Worm (Caenorhabditis elegans) whole organism, young adult: ENCODE data around the gene far-5.

Source experiments
- B0019.2 ChIP-seq: fragments of 200-800 bp; sonication (Bioruptor generic); conservative IDR thresholded peaks from 2 replicates; pipeline ENCODE4 v1.3.6; 2022; ENCODE audit warnings: missing genetic modification reagents, missing genetic modification characterization, missing compliant biosample characterization
- F10E7.11 ChIP-seq: sonication (generic microtip); optimal IDR thresholded peaks from 2 replicates; lab custom pipeline; 2017; ENCODE audit warnings: mild to moderate bottlenecking, missing genetic modification characterization, moderate library complexity, missing compliant biosample characterization
- F22D6.2 ChIP-seq: sonication (generic microtip); optimal IDR thresholded peaks from 2 replicates; lab custom pipeline; 2016; ENCODE audit warnings: mild to moderate bottlenecking, missing genetic modification characterization, missing compliant biosample characterization
- F23B12.7 ChIP-seq: sonication (generic microtip); optimal IDR thresholded peaks from 2 replicates; lab custom pipeline; 2017; ENCODE audit warnings: missing genetic modification characterization, mild to moderate bottlenecking, missing compliant biosample characterization, antibody characterized with exemption, moderate library complexity; ENCODE audit not compliant: insufficient read depth
- F33H1.4 ChIP-seq: fragments of 200-800 bp; sonication (Bioruptor generic); IDR thresholded peaks from 2 replicates; pipeline ENCODE4 v1.3.6; 2022; ENCODE audit warnings: missing genetic modification reagents, missing genetic modification characterization, missing compliant biosample characterization
- T26A5.8 ChIP-seq: sonication (generic microtip); optimal IDR thresholded peaks from 2 replicates; lab custom pipeline; 2016; ENCODE audit warnings: missing genetic modification characterization, missing compliant biosample characterization
- Y53G8AR.9 ChIP-seq: fragments of 200-800 bp; sonication (Bioruptor generic); conservative IDR thresholded peaks from 2 replicates; pipeline ENCODE4 v1.3.6; 2022; ENCODE audit warnings: missing genetic modification reagents, missing genetic modification characterization, missing compliant biosample characterization
- Y67H2A.10 ChIP-seq: fragments of 200-800 bp; sonication (Bioruptor generic); conservative IDR thresholded peaks from 2 replicates; pipeline ENCODE4 v1.3.6; 2022; ENCODE audit warnings: missing genetic modification reagents, missing genetic modification characterization, missing compliant biosample characterization
- ZK185.1 ChIP-seq: sonication (generic microtip); optimal IDR thresholded peaks from 2 replicates; lab custom pipeline; 2016; ENCODE audit warnings: mild to moderate bottlenecking, missing genetic modification characterization, missing compliant biosample characterization; ENCODE audit not compliant: poor library complexity, severe bottlenecking
- ama-1 ChIP-seq, 3 experiments: fragments of 150-350 bp in 1 of 3; sonication (generic microtip) in 2 of 3; optimal IDR thresholded peaks; 2 replicates each; lab custom pipeline; 2014 to 2018; ENCODE audit warnings: missing biosample characterization in 2 of 3, missing genetic modification characterization in 2 of 3, missing genetic modification reagents in 2 of 3
- aptf-3 ChIP-seq: fragments of 200-800 bp; sonication (Bioruptor generic); IDR thresholded peaks from 2 replicates; pipeline ENCODE4 v1.3.6; 2022; ENCODE audit warnings: missing genetic modification characterization, missing compliant biosample characterization
- athp-1 ChIP-seq: sonication (generic microtip); optimal IDR thresholded peaks from 2 replicates; lab custom pipeline; 2017; ENCODE audit warnings: mild to moderate bottlenecking, missing genetic modification characterization, missing compliant biosample characterization
- attf-5 ChIP-seq: fragments of 200-800 bp; sonication (Bioruptor generic); optimal IDR thresholded peaks from 2 replicates; lab custom pipeline; 2018; ENCODE audit warnings: mild to moderate bottlenecking, missing genetic modification characterization, missing compliant biosample characterization
- bed-1 ChIP-seq: fragments of 200-800 bp; sonication (Bioruptor generic); IDR thresholded peaks from 2 replicates; pipeline ENCODE4 v1.3.6; 2022; ENCODE audit warnings: missing genetic modification reagents, missing genetic modification characterization, missing compliant biosample characterization
- ceh-40 ChIP-seq: fragments of 200-800 bp; sonication (Bioruptor generic); IDR thresholded peaks from 2 replicates; pipeline ENCODE4 v1.3.6; 2022; ENCODE audit warnings: missing genetic modification characterization, missing compliant biosample characterization
- ceh-58 ChIP-seq: fragments of 200-800 bp; sonication (Bioruptor generic); IDR thresholded peaks from 2 replicates; pipeline ENCODE4 v1.3.6; 2022; ENCODE audit warnings: missing genetic modification characterization, missing compliant biosample characterization
- chd-7 ChIP-seq: sonication (generic microtip); optimal IDR thresholded peaks from 2 replicates; lab custom pipeline; 2016; ENCODE audit warnings: mild to moderate bottlenecking, missing genetic modification characterization, moderate library complexity, missing compliant biosample characterization
- dox-1 ChIP-seq: fragments of 200-800 bp; sonication (Bioruptor generic); IDR thresholded peaks from 2 replicates; pipeline ENCODE4 v1.3.6; 2022; ENCODE audit warnings: missing genetic modification reagents, missing genetic modification characterization, missing compliant biosample characterization
- egl-44 ChIP-seq: fragments of 200-800 bp; sonication (Bioruptor generic); IDR thresholded peaks from 2 replicates; pipeline ENCODE4 v1.3.6; 2022; ENCODE audit warnings: missing genetic modification reagents, missing genetic modification characterization, missing compliant biosample characterization
- gei-17 ChIP-seq: fragments of 200-800 bp; sonication (Bioruptor generic); optimal IDR thresholded peaks from 2 replicates; lab custom pipeline; 2018; ENCODE audit warnings: mild to moderate bottlenecking, missing genetic modification characterization, missing compliant biosample characterization
- him-1 ChIP-seq: sonication (generic microtip); optimal IDR thresholded peaks from 2 replicates; lab custom pipeline; 2016; ENCODE audit warnings: missing genotype, missing genetic modification reagents, missing genetic modification characterization, missing compliant biosample characterization
- hmg-1.2 ChIP-seq: fragments of 200-800 bp; sonication (Bioruptor generic); IDR thresholded peaks from 2 replicates; pipeline ENCODE4 v1.3.6; 2022; ENCODE audit warnings: missing genetic modification reagents, missing genetic modification characterization, missing compliant biosample characterization
- hmg-20 ChIP-seq: fragments of 200-800 bp; sonication (Bioruptor generic); IDR thresholded peaks from 2 replicates; pipeline ENCODE4 v1.3.6; 2022; ENCODE audit warnings: missing genetic modification reagents, missing genetic modification characterization, missing compliant biosample characterization
- hrde-1 ChIP-seq: sonication (generic microtip); optimal IDR thresholded peaks from 2 replicates; lab custom pipeline; 2016; ENCODE audit warnings: missing genetic modification characterization, mild to moderate bottlenecking, missing compliant biosample characterization, moderate library complexity, missing genotype, missing genetic modification reagents, borderline replicate concordance
- let-526 ChIP-seq: fragments of 200-800 bp; sonication (Bioruptor generic); IDR thresholded peaks from 2 replicates; pipeline ENCODE4 v1.3.6; 2022; ENCODE audit warnings: missing genetic modification reagents, missing genetic modification characterization, missing compliant biosample characterization
- lin-26 ChIP-seq: fragments of 200-800 bp; sonication (Bioruptor generic); IDR thresholded peaks from 2 replicates; pipeline ENCODE4 v1.3.6; 2022; ENCODE audit warnings: missing genetic modification reagents, missing genetic modification characterization, missing compliant biosample characterization
- lin-35 ChIP-seq, 3 experiments: fragments of 150-350 bp in 2 of 3; sonication (generic microtip) in 1 of 3; optimal IDR thresholded peaks; 2 replicates each; lab custom pipeline; 2014 to 2018; ENCODE audit warnings: missing biosample characterization in 3 of 3, missing genetic modification characterization in 3 of 3, missing genetic modification reagents in 3 of 3
- lin-40 ChIP-seq: sonication (generic microtip); optimal IDR thresholded peaks from 2 replicates; lab custom pipeline; 2016; ENCODE audit warnings: missing genetic modification characterization, mild to moderate bottlenecking, missing compliant biosample characterization, missing genotype, missing genetic modification reagents
- lin-54 ChIP-seq: fragments of 200-800 bp; sonication (Bioruptor generic); optimal IDR thresholded peaks from 2 replicates; lab custom pipeline; 2018; ENCODE audit warnings: mild to moderate bottlenecking, missing genetic modification characterization, missing compliant biosample characterization
- madf-10 ChIP-seq: sonication (generic microtip); optimal IDR thresholded peaks from 2 replicates; lab custom pipeline; 2016; ENCODE audit warnings: mild to moderate bottlenecking, missing genetic modification characterization, missing compliant biosample characterization
- madf-3 ChIP-seq: fragments of 200-800 bp; sonication (Bioruptor generic); IDR thresholded peaks from 2 replicates; pipeline ENCODE4 v1.3.6; 2022; ENCODE audit warnings: missing genetic modification reagents, missing genetic modification characterization, missing compliant biosample characterization
- mel-28 ChIP-seq: sonication (generic microtip); optimal IDR thresholded peaks from 2 replicates; lab custom pipeline; 2016; ENCODE audit warnings: borderline replicate concordance, mild to moderate bottlenecking, missing genetic modification characterization, missing compliant biosample characterization
- mxl-1 ChIP-seq: sonication (generic microtip); optimal IDR thresholded peaks from 2 replicates; lab custom pipeline; 2016; ENCODE audit warnings: missing genetic modification characterization, missing compliant biosample characterization
- nhr-120 ChIP-seq: fragments of 200-800 bp; sonication (Bioruptor generic); IDR thresholded peaks from 2 replicates; pipeline ENCODE4 v1.3.6; 2022; ENCODE audit warnings: missing genetic modification characterization, missing compliant biosample characterization
- nhr-179 ChIP-seq: sonication (generic microtip); optimal IDR thresholded peaks from 2 replicates; lab custom pipeline; 2016; ENCODE audit warnings: mild to moderate bottlenecking, missing genetic modification characterization, missing compliant biosample characterization
- nhr-27 ChIP-seq: fragments of 200-800 bp; sonication (Bioruptor generic); optimal IDR thresholded peaks from 2 replicates; lab custom pipeline; 2018; ENCODE audit warnings: mild to moderate bottlenecking, missing genetic modification characterization, moderate library complexity, missing compliant biosample characterization
- nhr-90 ChIP-seq: sonication (generic microtip); optimal IDR thresholded peaks from 2 replicates; lab custom pipeline; 2016; ENCODE audit warnings: missing genotype, mild to moderate bottlenecking, missing genetic modification characterization, missing compliant biosample characterization
- pbrm-1 ChIP-seq: fragments of 200-800 bp; sonication (Bioruptor generic); IDR thresholded peaks from 2 replicates; pipeline ENCODE4 v1.3.6; 2022; ENCODE audit warnings: missing genetic modification reagents, missing genetic modification characterization, missing compliant biosample characterization
- rcor-1 ChIP-seq: fragments of 200-800 bp; sonication (Bioruptor generic); IDR thresholded peaks from 2 replicates; pipeline ENCODE4 v1.3.6; 2022; ENCODE audit warnings: missing genetic modification reagents, missing genetic modification characterization, missing compliant biosample characterization
- sea-2 ChIP-seq: fragments of 200-800 bp; sonication (Bioruptor generic); IDR thresholded peaks from 2 replicates; pipeline ENCODE4 v1.3.6; 2022; ENCODE audit warnings: missing genetic modification characterization, missing compliant biosample characterization
- snpc-1.1 ChIP-seq: sonication (generic microtip); optimal IDR thresholded peaks from 2 replicates; lab custom pipeline; 2017; ENCODE audit warnings: missing genetic modification characterization, mild to moderate bottlenecking, missing compliant biosample characterization, antibody characterized with exemption, moderate library complexity, missing genotype, missing genetic modification reagents; ENCODE audit not compliant: insufficient read depth
- snpc-3.4 ChIP-seq: sonication (generic microtip); optimal IDR thresholded peaks from 2 replicates; lab custom pipeline; 2017; ENCODE audit warnings: missing genetic modification characterization, mild to moderate bottlenecking, missing compliant biosample characterization, antibody characterized with exemption, moderate library complexity, missing genotype, missing genetic modification reagents
- somi-1 ChIP-seq: fragments of 200-800 bp; sonication (Bioruptor generic); optimal IDR thresholded peaks from 2 replicates; lab custom pipeline; 2018; ENCODE audit warnings: mild to moderate bottlenecking, missing genetic modification characterization, missing compliant biosample characterization
- tbp1 ChIP-seq: fragments of 200-800 bp; sonication (Bioruptor generic); optimal IDR thresholded peaks from 2 replicates; lab custom pipeline; 2018; ENCODE audit warnings: mild to moderate bottlenecking, missing genetic modification characterization, missing compliant biosample characterization
- tlf-1 ChIP-seq: fragments of 200-800 bp; sonication (Bioruptor generic); optimal IDR thresholded peaks from 2 replicates; lab custom pipeline; 2018; ENCODE audit warnings: mild to moderate bottlenecking, missing genetic modification characterization, missing compliant biosample characterization
- unc-130 ChIP-seq: sonication (generic microtip); optimal IDR thresholded peaks from 2 replicates; lab custom pipeline; 2016; ENCODE audit warnings: missing genetic modification reagents, missing genetic modification characterization, missing compliant biosample characterization
- zfh-2 ChIP-seq: fragments of 200-800 bp; sonication (Bioruptor generic); conservative IDR thresholded peaks from 2 replicates; pipeline ENCODE4 v1.3.6; 2022; ENCODE audit warnings: missing genetic modification reagents, missing genetic modification characterization, missing compliant biosample characterization
- ztf-18 ChIP-seq: sonication (generic microtip); optimal IDR thresholded peaks from 2 replicates; lab custom pipeline; 2016; ENCODE audit warnings: missing genotype, mild to moderate bottlenecking, missing genetic modification characterization, missing compliant biosample characterization
- ztf-3 ChIP-seq: fragments of 200-800 bp; sonication (Bioruptor generic); optimal IDR thresholded peaks from 2 replicates; lab custom pipeline; 2018; ENCODE audit warnings: mild to moderate bottlenecking, missing genetic modification characterization, missing compliant biosample characterization

Gene far-5

DNA sequence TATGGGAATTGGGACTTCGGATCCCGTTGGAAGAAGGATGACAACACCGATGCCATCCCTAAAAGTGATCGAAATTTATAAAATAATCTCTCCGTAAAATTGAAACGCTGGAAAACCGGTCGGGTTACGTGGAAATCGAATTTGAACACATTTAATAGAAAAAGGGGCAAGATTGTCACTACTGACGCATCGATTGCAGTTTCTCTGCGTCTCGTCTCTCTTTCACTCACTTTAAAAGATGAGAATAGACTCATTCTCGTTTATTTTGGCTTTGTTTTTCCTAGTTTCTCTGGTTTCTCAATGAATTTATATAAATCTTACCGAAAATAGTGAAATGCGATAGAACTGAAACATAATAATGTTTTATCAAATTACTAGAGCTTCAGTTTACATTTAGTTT, 46.3 kb downstream of the far-5 start, which contains the start of gene scyl-1:
Gene scyl-1 (minus strand): TSS at position 56 of the 400 bp plus-strand sequence.
- TF ChIP-seq Y67H2A.10 (GFP tag; lab: Robert Waterston, UW) = no peak
- TF ChIP-seq T26A5.8 (tag; lab: Kevin White, UChicago) = no peak
- no peak for TF ChIP-seq F10E7.11 (tag; lab: Kevin White, UChicago)
- TF ChIP-seq lin-54 (GFP tag; lab: Kevin White, UChicago) = peak; percentile 62
- no peak for TF ChIP-seq ceh-58 (GFP tag; lab: Robert Waterston, UW)
- no peak for TF ChIP-seq hmg-20 (GFP tag; lab: Robert Waterston, UW)
- no peak for TF ChIP-seq mel-28 (tag; lab: Kevin White, UChicago)
- no peak for TF ChIP-seq dox-1 (GFP tag; lab: Robert Waterston, UW)
- TF ChIP-seq aptf-3 (GFP tag; lab: Robert Waterston, UW) = no peak
- no peak for TF ChIP-seq F33H1.4
- no peak for TF ChIP-seq snpc-1.1 (tag; lab: Kevin White, UChicago)
- TF ChIP-seq ztf-3 = no peak
- no peak for TF ChIP-seq snpc-3.4 (tag; lab: Kevin White, UChicago)
- no peak for TF ChIP-seq gei-17 (GFP tag; lab: Kevin White, UChicago)
- no peak for TF ChIP-seq ceh-40 (GFP tag; lab: Robert Waterston, UW)
- peak; percentile 90 for TF ChIP-seq ztf-18 (tag; lab: Kevin White, UChicago)
- no peak for TF ChIP-seq F22D6.2
- peak; percentile 78 for TF ChIP-seq lin-40 (tag; lab: Kevin White, UChicago)
- peak; percentile 48 for TF ChIP-seq tbp1 (GFP tag; lab: Kevin White, UChicago)
- no peak for TF ChIP-seq nhr-120
- no peak for TF ChIP-seq lin-26
- no peak; the same call in 1 of the 2 replicates for TF ChIP-seq hmg-1.2 (GFP tag; lab: Robert Waterston, UW)
- TF ChIP-seq nhr-179 = no peak
- peak in 1 of 3 experiments; percentile 89 for TF ChIP-seq lin-35 (GFP tag; optimal IDR thresholded peaks at IDR 0.05; lab: Kevin White, UChicago)
- peak; percentile 61; the same call in 1 of the 2 replicates for TF ChIP-seq pbrm-1 (GFP tag; lab: Robert Waterston, UW)
- TF ChIP-seq mxl-1 (tag; lab: Kevin White, UChicago) = no peak
- TF ChIP-seq ama-1 (optimal IDR thresholded peaks at IDR 0.05; lab: Kevin White, UChicago) = no peak
- TF ChIP-seq ama-1 (GFP tag; optimal IDR thresholded peaks at IDR 0.05; lab: Kevin White, UChicago) = no peak
- TF ChIP-seq bed-1 (GFP tag; lab: Robert Waterston, UW) = no peak
- no peak for TF ChIP-seq athp-1
- no peak for TF ChIP-seq madf-10
- TF ChIP-seq B0019.2 (GFP tag; lab: Robert Waterston, UW) = no peak
- TF ChIP-seq somi-1 (GFP tag; lab: Kevin White, UChicago) = no peak
- TF ChIP-seq madf-3 (GFP tag; lab: Robert Waterston, UW) = no peak
- TF ChIP-seq him-1 = no peak
- TF ChIP-seq hrde-1 (tag; lab: Kevin White, UChicago) = no peak
- TF ChIP-seq unc-130 = no peak
- 0 out of 2 replicates have a peak, but pooled peaks have one; percentile 55 for TF ChIP-seq Y53G8AR.9 (GFP tag; lab: Robert Waterston, UW)
- TF ChIP-seq sea-2 (GFP tag; lab: Robert Waterston, UW) = no peak
- TF ChIP-seq zfh-2 (GFP tag; lab: Robert Waterston, UW) = no peak
- TF ChIP-seq let-526 = no peak
- TF ChIP-seq nhr-90 = no peak
- peak; percentile 7 for TF ChIP-seq F23B12.7
- peak; percentile 63 for TF ChIP-seq ZK185.1 (tag; lab: Kevin White, UChicago)
- TF ChIP-seq attf-5 (GFP tag; lab: Kevin White, UChicago) = peak; percentile 6
- no peak for TF ChIP-seq egl-44 (GFP tag; lab: Robert Waterston, UW)
- no peak for TF ChIP-seq nhr-27
- TF ChIP-seq chd-7 (tag; lab: Kevin White, UChicago) = no peak
- no peak for TF ChIP-seq tlf-1 (GFP tag; lab: Kevin White, UChicago)
- 0 out of 2 replicates have a peak, but pooled peaks have one; percentile 40 for TF ChIP-seq rcor-1 (GFP tag; lab: Robert Waterston, UW)
